Worm (Caenorhabditis elegans) whole organism, mixed stage, embryonic: ENCODE results near the gene tin-9.1.

ENCODE experiments used
- blmp-1 ChIP-seq: fragments of 150-350 bp; optimal IDR thresholded peaks from 2 replicates; lab custom pipeline; 2014; ENCODE audit warnings: missing biosample characterization, missing genetic modification characterization
- elt-1 ChIP-seq: sonication (generic microtip); optimal IDR thresholded peaks from 2 replicates; lab custom pipeline; 2017; ENCODE audit warnings: missing genetic modification characterization, mild to moderate bottlenecking, missing compliant biosample characterization, antibody characterized with exemption, moderate library complexity, borderline replicate concordance; ENCODE audit not compliant: insufficient read depth
- lsy-2 ChIP-seq: fragments of 150-350 bp; optimal IDR thresholded peaks from 2 replicates; lab custom pipeline; 2014; ENCODE audit warnings: missing biosample characterization, missing genetic modification characterization
- nhr-237 ChIP-seq: fragments of 150-350 bp; optimal IDR thresholded peaks from 2 replicates; lab custom pipeline; 2014; ENCODE audit warnings: missing biosample characterization, missing genetic modification characterization
- nhr-28 ChIP-seq: fragments of 150-350 bp; optimal IDR thresholded peaks from 2 replicates; lab custom pipeline; 2014; ENCODE audit warnings: missing biosample characterization, missing genetic modification characterization
- nhr-76 ChIP-seq: sonication (generic microtip); optimal IDR thresholded peaks from 2 replicates; lab custom pipeline; 2017; ENCODE audit warnings: missing biosample characterization, missing genetic modification characterization
- pha-4 ChIP-seq: fragments of 150-350 bp; optimal IDR thresholded peaks from 2 replicates; lab custom pipeline; 2018; ENCODE audit warnings: missing biosample characterization, missing genetic modification reagents, missing genetic modification characterization
- tbx-8 ChIP-seq: fragments of 200-800 bp; sonication (Bioruptor generic); optimal IDR thresholded peaks from 2 replicates; lab custom pipeline; 2018; ENCODE audit warnings: mild to moderate bottlenecking, missing genetic modification characterization, moderate library complexity, missing compliant biosample characterization
- unc-120 ChIP-seq: sonication (generic microtip); optimal IDR thresholded peaks from 2 replicates; lab custom pipeline; 2017; ENCODE audit warnings: missing genetic modification characterization, missing compliant biosample characterization; ENCODE audit not compliant: poor library complexity, severe bottlenecking
- unc-62 ChIP-seq: fragments of 150-350 bp; optimal IDR thresholded peaks from 2 replicates; lab custom pipeline; 2014; ENCODE audit warnings: missing biosample characterization, missing genetic modification reagents, missing genetic modification characterization
- ztf-11 ChIP-seq: fragments of 150-350 bp; optimal IDR thresholded peaks from 2 replicates; lab custom pipeline; 2014; ENCODE audit warnings: missing biosample characterization, missing genetic modification characterization

- TF ChIP-seq ztf-11, result no peak
- TF ChIP-seq unc-120, result no peak
- no peak for TF ChIP-seq lsy-2
- TF ChIP-seq unc-62 (GFP tag; lab: Kevin White, UChicago), result no peak
- TF ChIP-seq nhr-28 (tag; lab: Kevin White, UChicago), result no peak
- TF ChIP-seq pha-4 (tag; lab: Kevin White, UChicago), result no peak
- TF ChIP-seq elt-1 (tag; lab: Kevin White, UChicago), result no peak
- TF ChIP-seq nhr-237, result no peak
- no peak for TF ChIP-seq nhr-76 (tag; lab: Kevin White, UChicago)
- TF ChIP-seq blmp-1 (tag; lab: Kevin White, UChicago), result no peak
- no peak for TF ChIP-seq tbx-8 (GFP tag; lab: Kevin White, UChicago)
Measured at ce11 chrIV:7031019-7031418, 13.4 kb downstream of the tin-9.1 start.
